Worm (Caenorhabditis elegans) whole organism, young adult: Measurements from ENCODE around the gene ZK813.7.

Experiments
- C06A6.2 ChIP-seq: fragments of 200-800 bp; sonication (Bioruptor generic); conservative IDR thresholded peaks from 2 replicates; pipeline ENCODE4 v1.3.6; 2022; ENCODE audit warnings: missing genetic modification characterization, missing compliant biosample characterization
- C17E4.6 ChIP-seq: fragments of 200-800 bp; sonication (Bioruptor generic); IDR thresholded peaks from 2 replicates; pipeline ENCODE4 v1.3.6; 2022; ENCODE audit warnings: missing genetic modification reagents, missing genetic modification characterization, missing compliant biosample characterization
- D2030.7 ChIP-seq: fragments of 200-800 bp; sonication (Bioruptor generic); IDR thresholded peaks from 2 replicates; pipeline ENCODE4 v1.3.6; 2022; ENCODE audit warnings: missing genetic modification reagents, missing genetic modification characterization, missing compliant biosample characterization
- F22D6.2 ChIP-seq: sonication (generic microtip); optimal IDR thresholded peaks from 2 replicates; lab custom pipeline; 2016; ENCODE audit warnings: mild to moderate bottlenecking, missing genetic modification characterization, missing compliant biosample characterization
- F39B2.1 ChIP-seq: fragments of 200-800 bp; sonication (Bioruptor generic); IDR thresholded peaks from 2 replicates; pipeline ENCODE4 v1.3.6; 2022; ENCODE audit warnings: missing genetic modification reagents, missing genetic modification characterization, missing compliant biosample characterization
- F49E8.2 ChIP-seq: sonication (generic microtip); optimal IDR thresholded peaks from 3 replicates; lab custom pipeline; 2017; ENCODE audit warnings: missing genetic modification characterization, mild to moderate bottlenecking, missing compliant biosample characterization, antibody characterized with exemption, moderate library complexity; ENCODE audit not compliant: insufficient read depth
- T07F8.4 ChIP-seq: sonication (generic microtip); optimal IDR thresholded peaks from 2 replicates; lab custom pipeline; 2016; ENCODE audit warnings: mild to moderate bottlenecking, missing genetic modification characterization, moderate library complexity, missing compliant biosample characterization
- T26A5.8 ChIP-seq: sonication (generic microtip); optimal IDR thresholded peaks from 2 replicates; lab custom pipeline; 2016; ENCODE audit warnings: missing genetic modification characterization, missing compliant biosample characterization
- Y67H2A.10 ChIP-seq: fragments of 200-800 bp; sonication (Bioruptor generic); conservative IDR thresholded peaks from 2 replicates; pipeline ENCODE4 v1.3.6; 2022; ENCODE audit warnings: missing genetic modification reagents, missing genetic modification characterization, missing compliant biosample characterization
- ccch-3 ChIP-seq: fragments of 200-800 bp; sonication (Bioruptor generic); optimal IDR thresholded peaks from 2 replicates; lab custom pipeline; 2018; ENCODE audit warnings: mild to moderate bottlenecking, missing genetic modification characterization, missing compliant biosample characterization
- dox-1 ChIP-seq: fragments of 200-800 bp; sonication (Bioruptor generic); IDR thresholded peaks from 2 replicates; pipeline ENCODE4 v1.3.6; 2022; ENCODE audit warnings: missing genetic modification reagents, missing genetic modification characterization, missing compliant biosample characterization
- efl-1 ChIP-seq: fragments of 150-350 bp; optimal IDR thresholded peaks from 2 replicates; lab custom pipeline; 2014; ENCODE audit warnings: missing biosample characterization, missing genetic modification reagents, missing genetic modification characterization
- egl-18 ChIP-seq: fragments of 200-800 bp; sonication (Bioruptor generic); IDR thresholded peaks from 2 replicates; pipeline ENCODE4 v1.3.6; 2022; ENCODE audit warnings: missing genetic modification reagents, missing genetic modification characterization, missing compliant biosample characterization
- fkh-3 ChIP-seq: sonication (generic microtip); optimal IDR thresholded peaks from 2 replicates; lab custom pipeline; 2016; ENCODE audit warnings: mild to moderate bottlenecking, missing genetic modification characterization, missing compliant biosample characterization
- gei-17 ChIP-seq: fragments of 200-800 bp; sonication (Bioruptor generic); optimal IDR thresholded peaks from 2 replicates; lab custom pipeline; 2018; ENCODE audit warnings: mild to moderate bottlenecking, missing genetic modification characterization, missing compliant biosample characterization
- hrde-1 ChIP-seq: sonication (generic microtip); optimal IDR thresholded peaks from 2 replicates; lab custom pipeline; 2016; ENCODE audit warnings: missing genetic modification characterization, mild to moderate bottlenecking, missing compliant biosample characterization, moderate library complexity, missing genotype, missing genetic modification reagents, borderline replicate concordance
- lin-35 ChIP-seq, 3 experiments: fragments of 150-350 bp in 2 of 3; sonication (generic microtip) in 1 of 3; optimal IDR thresholded peaks; 2 replicates each; lab custom pipeline; 2014 to 2018; ENCODE audit warnings: missing biosample characterization in 3 of 3, missing genetic modification characterization in 3 of 3, missing genetic modification reagents in 3 of 3
- mes-4 ChIP-seq: sonication (generic microtip); optimal IDR thresholded peaks from 2 replicates; lab custom pipeline; 2016; ENCODE audit warnings: missing genotype, missing genetic modification characterization, missing compliant biosample characterization
- mxl-1 ChIP-seq: sonication (generic microtip); optimal IDR thresholded peaks from 2 replicates; lab custom pipeline; 2016; ENCODE audit warnings: missing genetic modification characterization, missing compliant biosample characterization
- nfya-2 ChIP-seq: fragments of 200-800 bp; sonication (Bioruptor generic); IDR thresholded peaks from 2 replicates; pipeline ENCODE4 v1.3.6; 2022; ENCODE audit warnings: missing genetic modification reagents, missing genetic modification characterization, missing compliant biosample characterization
- nfyb-1 ChIP-seq: fragments of 200-800 bp; sonication (Bioruptor generic); IDR thresholded peaks from 2 replicates; pipeline ENCODE4 v1.3.6; 2022; ENCODE audit warnings: missing genetic modification reagents, missing genetic modification characterization, missing compliant biosample characterization
- nhr-27 ChIP-seq: fragments of 200-800 bp; sonication (Bioruptor generic); optimal IDR thresholded peaks from 2 replicates; lab custom pipeline; 2018; ENCODE audit warnings: mild to moderate bottlenecking, missing genetic modification characterization, moderate library complexity, missing compliant biosample characterization
- nhr-80 ChIP-seq: sonication (generic microtip); optimal IDR thresholded peaks from 2 replicates; lab custom pipeline; 2016; ENCODE audit warnings: missing genetic modification characterization, missing compliant biosample characterization
- pha-4 ChIP-seq: fragments of 150-350 bp; sonication (generic microtip); optimal IDR thresholded peaks from 2 replicates; lab custom pipeline; 2014; ENCODE audit warnings: missing biosample characterization, missing genetic modification reagents, missing genetic modification characterization
- rpc-1 ChIP-seq, 2 experiments: fragments of 150-350 bp in 1 of 2; sonication (generic microtip) in 1 of 2; optimal IDR thresholded peaks; 2 replicates each; lab custom pipeline; 2014 to 2018; ENCODE audit warnings: missing biosample characterization in 1 of 2, missing genetic modification characterization in 1 of 2, missing genetic modification reagents in 1 of 2, missing genotype in 1 of 2
- sea-2 ChIP-seq: fragments of 200-800 bp; sonication (Bioruptor generic); IDR thresholded peaks from 2 replicates; pipeline ENCODE4 v1.3.6; 2022; ENCODE audit warnings: missing genetic modification characterization, missing compliant biosample characterization
- snpc-4 ChIP-seq, 5 experiments: fragments of 150-350 bp in 1 of 5; sonication (generic microtip) in 4 of 5; optimal IDR thresholded peaks; 2 replicates each; lab custom pipeline; 2014 to 2018; ENCODE audit warnings: missing genetic modification characterization in 5 of 5, missing biosample characterization in 3 of 5, antibody characterized with exemption in 2 of 5, mild to moderate bottlenecking in 2 of 5, missing compliant biosample characterization in 2 of 5, missing genotype in 2 of 5, moderate library complexity in 2 of 5, missing genetic modification reagents in 1 of 5
- somi-1 ChIP-seq: fragments of 200-800 bp; sonication (Bioruptor generic); optimal IDR thresholded peaks from 2 replicates; lab custom pipeline; 2018; ENCODE audit warnings: mild to moderate bottlenecking, missing genetic modification characterization, missing compliant biosample characterization
- sptf-2 ChIP-seq: fragments of 200-800 bp; sonication (Bioruptor generic); optimal IDR thresholded peaks from 2 replicates; lab custom pipeline; 2018; ENCODE audit warnings: mild to moderate bottlenecking, missing genetic modification characterization, missing compliant biosample characterization
- tbp1 ChIP-seq: fragments of 200-800 bp; sonication (Bioruptor generic); optimal IDR thresholded peaks from 2 replicates; lab custom pipeline; 2018; ENCODE audit warnings: mild to moderate bottlenecking, missing genetic modification characterization, missing compliant biosample characterization
- tlf-1 ChIP-seq: fragments of 200-800 bp; sonication (Bioruptor generic); optimal IDR thresholded peaks from 2 replicates; lab custom pipeline; 2018; ENCODE audit warnings: mild to moderate bottlenecking, missing genetic modification characterization, missing compliant biosample characterization
- zim-3 ChIP-seq: sonication (generic microtip); optimal IDR thresholded peaks from 2 replicates; lab custom pipeline; 2017; ENCODE audit warnings: mild to moderate bottlenecking, missing genetic modification characterization, moderate library complexity, missing compliant biosample characterization
- ztf-25 ChIP-seq: fragments of 200-800 bp; sonication (Bioruptor generic); IDR thresholded peaks from 2 replicates; pipeline ENCODE4 v1.3.6; 2022; ENCODE audit warnings: missing genetic modification reagents, missing genetic modification characterization, missing compliant biosample characterization
- ztf-3 ChIP-seq: fragments of 200-800 bp; sonication (Bioruptor generic); optimal IDR thresholded peaks from 2 replicates; lab custom pipeline; 2018; ENCODE audit warnings: mild to moderate bottlenecking, missing genetic modification characterization, missing compliant biosample characterization

Gene ZK813.7

ce11 chrX:3444514-3444913 is at the start of gene ZK813.7:
ZK813.7 (plus strand) TSS chrX:3444814.
- TF ChIP-seq F22D6.2 (tag; lab: Kevin White, UChicago) (no peak), ztf-3 (GFP tag; lab: Kevin White, UChicago) (no peak), T26A5.8 (tag; lab: Kevin White, UChicago) (no peak), gei-17 (GFP tag; lab: Kevin White, UChicago) (no peak), fkh-3 (no peak), ccch-3 (GFP tag; lab: Kevin White, UChicago) (no peak)
- TF ChIP-seq, all 124 proteins: peak for 0

ce11 chrX:3396735-3397134 is 47.9 kb upstream of the ZK813.7 start:
- TF ChIP-seq C17E4.6 (GFP tag; lab: Robert Waterston, UW) (no peak), sea-2 (GFP tag; lab: Robert Waterston, UW) (no peak), F49E8.2 (tag; lab: Kevin White, UChicago) (no peak), somi-1 (GFP tag; lab: Kevin White, UChicago) (no peak), D2030.7 (no peak), nfya-2 (no peak), pha-4 (no peak), snpc-4 (GFP tag; optimal IDR thresholded peaks at IDR 0.05; lab: Kevin White, UChicago) (no peak), snpc-4 (tag; optimal IDR thresholded peaks at IDR 0.05; lab: Kevin White, UChicago) (no peak), nhr-80 (tag; lab: Kevin White, UChicago) (no peak), tbp1 (no peak), hrde-1 (tag; lab: Kevin White, UChicago) (no peak), mes-4 (tag; lab: Kevin White, UChicago) (no peak), ztf-25 (no peak), nfyb-1 (no peak)

- TF ChIP-seq lin-35 (GFP tag; optimal IDR thresholded peaks at IDR 0.05; lab: Kevin White, UChicago) (no peak), rpc-1 (optimal IDR thresholded peaks at IDR 0.05; lab: Kevin White, UChicago) (no peak), rpc-1 (tag; optimal IDR thresholded peaks at IDR 0.05; lab: Kevin White, UChicago) (no peak), C17E4.6 (GFP tag; lab: Robert Waterston, UW) (no peak), C06A6.2 (GFP tag; lab: Robert Waterston, UW) (no peak), zim-3 (tag; lab: Kevin White, UChicago) (no peak), sea-2 (GFP tag; lab: Robert Waterston, UW) (no peak), hrde-1 (tag; lab: Kevin White, UChicago) (no peak), egl-18 (GFP tag; lab: Robert Waterston, UW) (no peak), sptf-2 (no peak), nhr-27 (tag; lab: Kevin White, UChicago) (no peak), mxl-1 (tag; lab: Kevin White, UChicago) (no peak), dox-1 (GFP tag; lab: Robert Waterston, UW) (no peak), efl-1 (no peak), nfyb-1 (no peak), ztf-25 (no peak), tlf-1 (GFP tag; lab: Kevin White, UChicago) (no peak)
Observed at ce11 chrX:3399917-3400316, 44.7 kb upstream of the ZK813.7 start, which contains the start of gene cht-1. cht-1 (minus strand) TSS chrX:3400017.

ce11 chrX:3400387-3400786 is 44.2 kb upstream of the ZK813.7 start:
- TF ChIP-seq T07F8.4 (no peak), Y67H2A.10 (GFP tag; lab: Robert Waterston, UW) (no peak), F39B2.1 (GFP tag; lab: Robert Waterston, UW) (no peak)
